Worm (Caenorhabditis elegans) whole organism, L3 larva: Measurements from ENCODE around the gene btbd-10.

ENCODE experiments used
- R02D3.7 ChIP-seq: fragments of 150-350 bp; optimal IDR thresholded peaks from 2 replicates; lab custom pipeline; 2014; ENCODE audit warnings: missing biosample characterization, missing genetic modification characterization
- ZK546.5 ChIP-seq: sonication (generic microtip); optimal IDR thresholded peaks from 2 replicates; lab custom pipeline; 2017; ENCODE audit warnings: missing biosample characterization, missing genetic modification characterization
- aly-2 ChIP-seq: fragments of 150-350 bp; optimal IDR thresholded peaks from 2 replicates; lab custom pipeline; 2014; ENCODE audit warnings: missing biosample characterization, missing genetic modification characterization
- ceh-16 ChIP-seq: sonication (generic microtip); optimal IDR thresholded peaks from 2 replicates; lab custom pipeline; 2017; ENCODE audit warnings: missing biosample characterization, missing genetic modification characterization
- ceh-28 ChIP-seq: fragments of 150-350 bp; optimal IDR thresholded peaks from 2 replicates; lab custom pipeline; 2014; ENCODE audit warnings: missing biosample characterization, missing genetic modification reagents, missing genetic modification characterization
- ceh-9 ChIP-seq: sonication (generic microtip); optimal IDR thresholded peaks from 2 replicates; lab custom pipeline; 2018; ENCODE audit warnings: missing biosample characterization, missing genetic modification characterization
- daf-12 ChIP-seq: fragments of 150-350 bp; optimal IDR thresholded peaks from 2 replicates; lab custom pipeline; 2014; ENCODE audit warnings: missing biosample characterization, missing genetic modification reagents, missing genetic modification characterization
- egl-5 ChIP-seq: fragments of 150-350 bp; optimal IDR thresholded peaks from 2 replicates; lab custom pipeline; 2017; ENCODE audit warnings: missing biosample characterization, missing genetic modification reagents, missing genetic modification characterization, inconsistent platforms
- elt-1 ChIP-seq: fragments of 150-350 bp; optimal IDR thresholded peaks from 2 replicates; lab custom pipeline; 2014; ENCODE audit warnings: missing biosample characterization, missing genetic modification characterization
- elt-2 ChIP-seq: sonication (generic microtip); optimal IDR thresholded peaks from 2 replicates; lab custom pipeline; 2016; ENCODE audit warnings: missing genetic modification reagents, mild to moderate bottlenecking, missing genetic modification characterization, missing compliant biosample characterization
- elt-3 ChIP-seq, 3 experiments: fragments of 150-350 bp in 1 of 3; sonication (generic microtip) in 2 of 3; optimal IDR thresholded peaks; 2 replicates in 2 of 3; 4 replicates in 1 of 3; lab custom pipeline; 2014 to 2017; ENCODE audit warnings: missing biosample characterization in 3 of 3, missing genetic modification characterization in 3 of 3
- eor-1 ChIP-seq, 2 experiments: fragments of 150-350 bp; optimal IDR thresholded peaks; 2 replicates each; lab custom pipeline; 2014 to 2018; ENCODE audit warnings: missing biosample characterization in 2 of 2, missing genetic modification characterization in 2 of 2
- fkh-10 ChIP-seq: sonication (generic microtip); optimal IDR thresholded peaks from 2 replicates; lab custom pipeline; 2017; ENCODE audit warnings: missing biosample characterization, missing genetic modification reagents, missing genetic modification characterization
- fkh-2 ChIP-seq: fragments of 150-350 bp; optimal IDR thresholded peaks from 2 replicates; lab custom pipeline; 2014; ENCODE audit warnings: missing biosample characterization, missing genetic modification reagents, missing genetic modification characterization
- fos-1 ChIP-seq: fragments of 150-350 bp; optimal IDR thresholded peaks from 2 replicates; lab custom pipeline; 2014; ENCODE audit warnings: missing biosample characterization, missing genetic modification characterization
- hmg-11 ChIP-seq: sonication (generic microtip); optimal IDR thresholded peaks from 2 replicates; lab custom pipeline; 2016; ENCODE audit warnings: missing genetic modification characterization, missing compliant biosample characterization
- jun-1 ChIP-seq: fragments of 150-350 bp; optimal IDR thresholded peaks from 2 replicates; lab custom pipeline; 2014; ENCODE audit warnings: missing biosample characterization, missing genetic modification reagents, missing genetic modification characterization
- lin-15B ChIP-seq: fragments of 150-350 bp; optimal IDR thresholded peaks from 2 replicates; lab custom pipeline; 2014; ENCODE audit warnings: missing biosample characterization, missing genetic modification characterization
- lin-39 ChIP-seq: fragments of 150-350 bp; optimal IDR thresholded peaks from 2 replicates; lab custom pipeline; 2018; ENCODE audit warnings: missing biosample characterization, missing genetic modification reagents, missing genetic modification characterization
- lsy-12 ChIP-seq: sonication (generic microtip); optimal IDR thresholded peaks from 2 replicates; lab custom pipeline; 2016; ENCODE audit warnings: mild to moderate bottlenecking, missing genetic modification characterization, missing compliant biosample characterization
- mml-1 ChIP-seq: fragments of 150-350 bp; sonication (generic microtip); optimal IDR thresholded peaks from 3 replicates; lab custom pipeline; 2014; ENCODE audit warnings: missing biosample characterization, missing genetic modification characterization
- nfya-1 ChIP-seq: sonication (generic microtip); optimal IDR thresholded peaks from 2 replicates; lab custom pipeline; 2017; ENCODE audit warnings: missing genetic modification characterization, mild to moderate bottlenecking, missing compliant biosample characterization, antibody characterized with exemption, moderate library complexity; ENCODE audit not compliant: insufficient read depth
- nhr-11 ChIP-seq: fragments of 150-350 bp; optimal IDR thresholded peaks from 2 replicates; lab custom pipeline; 2014; ENCODE audit warnings: missing biosample characterization, missing genetic modification characterization
- nhr-12 ChIP-seq: fragments of 150-350 bp; optimal IDR thresholded peaks from 2 replicates; lab custom pipeline; 2014; ENCODE audit warnings: missing biosample characterization, missing genetic modification characterization
- nhr-23 ChIP-seq: fragments of 150-350 bp; optimal IDR thresholded peaks from 2 replicates; lab custom pipeline; 2014; ENCODE audit warnings: missing biosample characterization, missing genetic modification reagents, missing genetic modification characterization
- nhr-237 ChIP-seq: fragments of 150-350 bp; optimal IDR thresholded peaks from 2 replicates; lab custom pipeline; 2014; ENCODE audit warnings: missing biosample characterization, missing genetic modification characterization
- nhr-25 ChIP-seq: sonication (generic microtip); optimal IDR thresholded peaks from 2 replicates; lab custom pipeline; 2017; ENCODE audit warnings: missing biosample characterization, missing genetic modification characterization
- nhr-28 ChIP-seq: fragments of 150-350 bp; optimal IDR thresholded peaks from 2 replicates; lab custom pipeline; 2014; ENCODE audit warnings: missing biosample characterization, missing genetic modification characterization
- nhr-43 ChIP-seq: sonication (generic microtip); optimal IDR thresholded peaks from 2 replicates; lab custom pipeline; 2016; ENCODE audit warnings: mild to moderate bottlenecking, missing genetic modification characterization, missing compliant biosample characterization; ENCODE audit not compliant: poor library complexity, severe bottlenecking
- nhr-67 ChIP-seq: fragments of 150-350 bp; optimal IDR thresholded peaks from 2 replicates; lab custom pipeline; 2014; ENCODE audit warnings: missing biosample characterization, missing genetic modification characterization
- nhr-76 ChIP-seq: fragments of 150-350 bp; sonication (generic microtip); optimal IDR thresholded peaks from 5 replicates; lab custom pipeline; 2014; ENCODE audit warnings: missing biosample characterization, missing genetic modification characterization
- pha-4 ChIP-seq: fragments of 150-350 bp; optimal IDR thresholded peaks from 2 replicates; lab custom pipeline; 2014; ENCODE audit warnings: missing biosample characterization, missing genetic modification reagents, missing genetic modification characterization
- pqm-1 ChIP-seq: fragments of 150-350 bp; optimal IDR thresholded peaks from 2 replicates; lab custom pipeline; 2017; ENCODE audit warnings: missing biosample characterization, missing genetic modification characterization, inconsistent platforms
- sea-2 ChIP-seq: fragments of 150-350 bp; sonication (generic microtip); optimal IDR thresholded peaks from 4 replicates; lab custom pipeline; 2014; ENCODE audit warnings: missing biosample characterization, missing genetic modification reagents, missing genetic modification characterization
- skn-1 ChIP-seq: fragments of 150-350 bp; optimal IDR thresholded peaks from 2 replicates; lab custom pipeline; 2014; ENCODE audit warnings: missing biosample characterization, missing genetic modification characterization
- snpc-4 ChIP-seq: fragments of 150-350 bp; optimal IDR thresholded peaks from 2 replicates; lab custom pipeline; 2014; ENCODE audit warnings: missing biosample characterization, missing genetic modification characterization
- tbx-2 ChIP-seq: sonication (generic microtip); optimal IDR thresholded peaks from 2 replicates; lab custom pipeline; 2016; ENCODE audit warnings: mild to moderate bottlenecking, missing genetic modification characterization, missing compliant biosample characterization
- unc-39 ChIP-seq: sonication (generic microtip); optimal IDR thresholded peaks from 4 replicates; lab custom pipeline; 2017; ENCODE audit warnings: missing biosample characterization, missing genetic modification characterization
- unc-62 ChIP-seq: fragments of 150-350 bp; sonication (generic microtip); optimal IDR thresholded peaks from 4 replicates; lab custom pipeline; 2014; ENCODE audit warnings: missing biosample characterization, missing genetic modification reagents, missing genetic modification characterization
- zag-1 ChIP-seq: fragments of 150-350 bp; optimal IDR thresholded peaks from 2 replicates; lab custom pipeline; 2014; ENCODE audit warnings: missing biosample characterization, missing genetic modification characterization
- ztf-11 ChIP-seq: fragments of 150-350 bp; optimal IDR thresholded peaks from 2 replicates; lab custom pipeline; 2014; ENCODE audit warnings: missing biosample characterization, missing genetic modification characterization
- ztf-4 ChIP-seq: fragments of 150-350 bp; optimal IDR thresholded peaks from 2 replicates; lab custom pipeline; 2014; ENCODE audit warnings: missing biosample characterization, missing genetic modification characterization

The btbd-10 gene

ce11 chrII:4934954-4935353, 30.1 kb downstream of the btbd-10 start, which contains the start of gene gst-30:
Gene gst-30, minus strand, starts transcription at chrII:4935054.
- TF ChIP-seq ceh-16 (tag; lab: Kevin White, UChicago) (no peak), aly-2 (no peak), nhr-76 (tag; lab: Kevin White, UChicago) (no peak), jun-1 (tag; lab: Kevin White, UChicago) (no peak), R02D3.7 (no peak), elt-3 (tag; optimal IDR thresholded peaks at IDR 0.05; lab: Kevin White, UChicago) (no peak), nhr-28 (no peak), nhr-11 (tag; lab: Kevin White, UChicago) (no peak), nfya-1 (no peak), mml-1 (tag; lab: Kevin White, UChicago) (no peak), fos-1 (tag; lab: Kevin White, UChicago) (no peak), elt-2 (tag; lab: Kevin White, UChicago) (no peak)
- TF ChIP-seq, all 47 proteins: peak for 0

- TF ChIP-seq nhr-237: no peak
- TF ChIP-seq nfya-1: peak; percentile 36
- TF ChIP-seq lin-15B: peak; percentile 1
Measured at ce11 chrII:4935518-4935917, 30.7 kb downstream of the btbd-10 start, which contains the start of gene ZK546.5. Gene ZK546.5, plus strand, starts transcription at chrII:4935818.

- TF ChIP-seq jun-1 (tag; lab: Kevin White, UChicago): no peak
- TF ChIP-seq ztf-11 (tag; lab: Kevin White, UChicago): no peak
- TF ChIP-seq lsy-12 (tag; lab: Kevin White, UChicago): no peak
- TF ChIP-seq egl-5 (tag; lab: Kevin White, UChicago): no peak
Measured at ce11 chrII:4937743-4938142, 32.9 kb downstream of the btbd-10 start, which contains the start of gene ZK546.4. Gene ZK546.4, plus strand, starts transcription at chrII:4938043.

DNA sequence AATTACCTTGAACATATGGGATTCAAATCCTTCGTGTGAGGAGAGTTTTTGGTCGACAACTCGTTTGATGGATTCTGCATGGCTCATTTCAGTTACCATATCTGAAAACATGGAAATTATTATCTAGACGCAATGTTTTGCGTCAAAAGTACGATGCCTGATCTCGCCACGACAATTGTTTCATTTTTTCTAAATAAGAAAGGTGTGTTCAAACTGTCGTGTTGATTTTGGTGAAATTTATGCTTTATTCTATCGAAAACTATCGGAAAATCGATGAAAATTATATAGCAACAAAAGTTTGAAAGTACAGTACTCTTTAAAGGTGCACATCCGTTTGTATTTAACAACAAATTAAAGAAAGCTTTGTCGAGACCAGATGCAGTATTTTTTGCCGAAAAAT, 36.2 kb downstream of the btbd-10 start, which contains the start of gene cblc-1:
TSS of gene cblc-1 (minus strand) at position 101 of the 400 bp plus-strand sequence.
- TF ChIP-seq skn-1 (tag; lab: Kevin White, UChicago): no peak
- no peak for TF ChIP-seq ZK546.5 (tag; lab: Kevin White, UChicago)
- no peak for TF ChIP-seq unc-62
- TF ChIP-seq pha-4 (tag; lab: Kevin White, UChicago): no peak
- no peak for TF ChIP-seq elt-3 (tag; optimal IDR thresholded peaks at IDR 0.05; lab: Kevin White, UChicago)
- no peak for TF ChIP-seq nhr-43 (tag; lab: Kevin White, UChicago)
- TF ChIP-seq hmg-11 (tag; lab: Kevin White, UChicago): no peak
- no peak for TF ChIP-seq zag-1 (tag; lab: Kevin White, UChicago)
- no peak for TF ChIP-seq egl-5 (tag; lab: Kevin White, UChicago)

ce11 chrII:4941541-4942206, 36.9 kb downstream of the btbd-10 start, which contains the start of gene ZK546.19:
Gene ZK546.19, plus strand, starts transcription at chrII:4941726.
- TF ChIP-seq R02D3.7 (no peak), fkh-2 (no peak), nhr-76 (tag; lab: Kevin White, UChicago) (no peak), ztf-11 (tag; lab: Kevin White, UChicago) (no peak), ceh-16 (tag; lab: Kevin White, UChicago) (no peak), elt-3 (tag; optimal IDR thresholded peaks at IDR 0.05; lab: Kevin White, UChicago) (no peak), nhr-28 (no peak), tbx-2 (tag; lab: Kevin White, UChicago) (no peak), lin-39 (tag; lab: Kevin White, UChicago) (no peak), ZK546.5 (tag; lab: Kevin White, UChicago) (no peak), nhr-67 (tag; lab: Kevin White, UChicago) (no peak), daf-12 (tag; lab: Kevin White, UChicago) (no peak), elt-2 (tag; lab: Kevin White, UChicago) (peak; percentile 71), mml-1 (tag; lab: Kevin White, UChicago) (no peak), snpc-4 (tag; lab: Kevin White, UChicago) (no peak), nhr-25 (tag; lab: Kevin White, UChicago) (no peak), sea-2 (GFP tag; lab: Kevin White, UChicago) (no peak), unc-62 (no peak), ztf-4 (tag; lab: Kevin White, UChicago) (no peak), elt-1 (tag; lab: Kevin White, UChicago) (peak; percentile 95), nhr-23 (peak; percentile 28), nhr-237 (no peak), eor-1 (tag; optimal IDR thresholded peaks at IDR 0.05; lab: Kevin White, UChicago) (no peak), ceh-9 (tag; lab: Kevin White, UChicago) (no peak), ceh-28 (tag; lab: Kevin White, UChicago) (no peak), pha-4 (tag; lab: Kevin White, UChicago) (peak; percentile 59), unc-39 (tag; lab: Kevin White, UChicago) (no peak), fkh-10 (no peak), nhr-12 (tag; lab: Kevin White, UChicago) (no peak), pqm-1 (tag; lab: Kevin White, UChicago) (no peak), skn-1 (tag; lab: Kevin White, UChicago) (no peak), zag-1 (tag; lab: Kevin White, UChicago) (no peak), nfya-1 (peak; percentile 23), fos-1 (tag; lab: Kevin White, UChicago) (no peak)
